Worm (Caenorhabditis elegans) whole organism, late embryonic: ENCODE data around the gene C24H11.1.

Experiments used
- C38D4.7 ChIP-seq: fragments of 200-800 bp; sonication (Bioruptor generic); optimal IDR thresholded peaks from 2 replicates; lab custom pipeline; 2018; ENCODE audit warnings: mild to moderate bottlenecking, missing genetic modification characterization, moderate library complexity, missing compliant biosample characterization
- F13H6.1 ChIP-seq: sonication (generic microtip); optimal IDR thresholded peaks from 2 replicates; lab custom pipeline; 2016; ENCODE audit warnings: missing genetic modification characterization, missing compliant biosample characterization
- K09A11.1 ChIP-seq: sonication (generic microtip); optimal IDR thresholded peaks from 2 replicates; lab custom pipeline; 2017; ENCODE audit warnings: antibody characterized with exemption, mild to moderate bottlenecking, missing genetic modification characterization, missing compliant biosample characterization; ENCODE audit not compliant: insufficient read depth
- ahr-1 ChIP-seq: sonication (generic microtip); optimal IDR thresholded peaks from 2 replicates; lab custom pipeline; 2016; ENCODE audit warnings: missing genetic modification characterization, missing compliant biosample characterization
- ceh-14 ChIP-seq: sonication (generic microtip); optimal IDR thresholded peaks from 2 replicates; lab custom pipeline; 2016; ENCODE audit warnings: missing genotype, missing genetic modification characterization, missing compliant biosample characterization
- ceh-18 ChIP-seq: sonication (generic microtip); optimal IDR thresholded peaks from 2 replicates; lab custom pipeline; 2016; ENCODE audit warnings: missing genetic modification characterization, missing compliant biosample characterization
- ceh-19 ChIP-seq: fragments of 200-800 bp; sonication (Bioruptor generic); optimal IDR thresholded peaks from 2 replicates; lab custom pipeline; 2018; ENCODE audit warnings: mild to moderate bottlenecking, missing genetic modification characterization, missing compliant biosample characterization
- ceh-2 ChIP-seq: sonication (generic microtip); optimal IDR thresholded peaks from 2 replicates; lab custom pipeline; 2016; ENCODE audit warnings: missing genotype, missing genetic modification characterization, missing compliant biosample characterization
- ceh-30 ChIP-seq: fragments of 150-350 bp; optimal IDR thresholded peaks from 2 replicates; lab custom pipeline; 2014; ENCODE audit warnings: missing biosample characterization, missing genetic modification characterization
- ceh-31 ChIP-seq: sonication (generic microtip); optimal IDR thresholded peaks from 2 replicates; lab custom pipeline; 2016; ENCODE audit warnings: missing genetic modification characterization, missing compliant biosample characterization
- ceh-48 ChIP-seq: sonication (generic microtip); optimal IDR thresholded peaks from 2 replicates; lab custom pipeline; 2016; ENCODE audit warnings: missing genetic modification characterization, inconsistent platforms, missing compliant biosample characterization
- ceh-6 ChIP-seq: fragments of 200-800 bp; sonication (Bioruptor generic); optimal IDR thresholded peaks from 2 replicates; lab custom pipeline; 2018; ENCODE audit warnings: mild to moderate bottlenecking, missing genetic modification characterization, missing compliant biosample characterization
- ceh-9 ChIP-seq: sonication (generic microtip); optimal IDR thresholded peaks from 2 replicates; lab custom pipeline; 2016; ENCODE audit warnings: mild to moderate bottlenecking, missing genetic modification characterization, inconsistent platforms, missing compliant biosample characterization
- che-1 ChIP-seq: sonication (generic microtip); optimal IDR thresholded peaks from 2 replicates; lab custom pipeline; 2016; ENCODE audit warnings: mild to moderate bottlenecking, missing genetic modification characterization, missing compliant biosample characterization
- dve-1 ChIP-seq: sonication (generic microtip); optimal IDR thresholded peaks from 2 replicates; lab custom pipeline; 2017; ENCODE audit warnings: antibody characterized with exemption, mild to moderate bottlenecking, missing genetic modification characterization, missing compliant biosample characterization
- elt-2 ChIP-seq: sonication (generic microtip); optimal IDR thresholded peaks from 2 replicates; lab custom pipeline; 2016; ENCODE audit warnings: missing genetic modification reagents, missing genetic modification characterization, missing compliant biosample characterization
- ets-4 ChIP-seq: sonication (generic microtip); optimal IDR thresholded peaks from 2 replicates; lab custom pipeline; 2016; ENCODE audit warnings: missing genetic modification characterization, missing compliant biosample characterization
- eyg-1 ChIP-seq: sonication (generic microtip); optimal IDR thresholded peaks from 2 replicates; lab custom pipeline; 2016; ENCODE audit warnings: missing genotype, missing genetic modification characterization, missing compliant biosample characterization
- fax-1 ChIP-seq: sonication (generic microtip); optimal IDR thresholded peaks from 2 replicates; lab custom pipeline; 2016; ENCODE audit warnings: missing genotype, missing genetic modification characterization, missing compliant biosample characterization
- fkh-10 ChIP-seq: fragments of 150-350 bp; optimal IDR thresholded peaks from 2 replicates; lab custom pipeline; 2014; ENCODE audit warnings: missing biosample characterization, missing genetic modification reagents, missing genetic modification characterization
- fkh-6 ChIP-seq: sonication (generic microtip); optimal IDR thresholded peaks from 2 replicates; lab custom pipeline; 2016; ENCODE audit warnings: missing genetic modification characterization, missing compliant biosample characterization
- hlh-13 ChIP-seq: fragments of 200-800 bp; sonication (Bioruptor generic); optimal IDR thresholded peaks from 2 replicates; lab custom pipeline; 2018; ENCODE audit warnings: mild to moderate bottlenecking, missing genetic modification characterization, missing compliant biosample characterization
- hlh-30 ChIP-seq: sonication (generic microtip); optimal IDR thresholded peaks from 2 replicates; lab custom pipeline; 2017; ENCODE audit warnings: antibody characterized with exemption, missing genetic modification characterization, missing compliant biosample characterization; ENCODE audit not compliant: insufficient read depth
- lim-6 ChIP-seq: sonication (generic microtip); optimal IDR thresholded peaks from 2 replicates; lab custom pipeline; 2016; ENCODE audit warnings: missing genetic modification characterization, missing compliant biosample characterization
- lin-11 ChIP-seq: fragments of 200-800 bp; sonication (Bioruptor generic); optimal IDR thresholded peaks from 2 replicates; lab custom pipeline; 2018; ENCODE audit warnings: mild to moderate bottlenecking, missing genetic modification characterization, missing compliant biosample characterization
- mec-3 ChIP-seq: sonication (generic microtip); optimal IDR thresholded peaks from 2 replicates; lab custom pipeline; 2016; ENCODE audit warnings: borderline replicate concordance, missing genetic modification characterization, missing compliant biosample characterization
- nfya-1 ChIP-seq: sonication (generic microtip); optimal IDR thresholded peaks from 2 replicates; lab custom pipeline; 2017; ENCODE audit warnings: missing genetic modification characterization, mild to moderate bottlenecking, missing compliant biosample characterization, antibody characterized with exemption, moderate library complexity
- nhr-232 ChIP-seq: sonication (generic microtip); optimal IDR thresholded peaks from 2 replicates; lab custom pipeline; 2016; ENCODE audit warnings: missing genetic modification characterization, missing compliant biosample characterization
- pag-3 ChIP-seq: sonication (generic microtip); optimal IDR thresholded peaks from 2 replicates; lab custom pipeline; 2016; ENCODE audit warnings: missing compliant biosample characterization, missing genetic modification characterization, borderline replicate concordance
- pat-9 ChIP-seq: fragments of 200-800 bp; sonication (Bioruptor generic); optimal IDR thresholded peaks from 2 replicates; lab custom pipeline; 2018; ENCODE audit warnings: mild to moderate bottlenecking, missing genetic modification characterization, moderate library complexity, missing compliant biosample characterization
- pax-1 ChIP-seq: fragments of 150-350 bp; optimal IDR thresholded peaks from 2 replicates; lab custom pipeline; 2014; ENCODE audit warnings: missing biosample characterization, missing genetic modification characterization
- pqm-1 ChIP-seq: sonication (generic microtip); optimal IDR thresholded peaks from 2 replicates; lab custom pipeline; 2016; ENCODE audit warnings: missing genetic modification characterization, missing compliant biosample characterization
- ref-2 ChIP-seq: sonication (generic microtip); optimal IDR thresholded peaks from 2 replicates; lab custom pipeline; 2016; ENCODE audit warnings: missing genetic modification characterization, missing compliant biosample characterization
- rnt-1 ChIP-seq: sonication (generic microtip); optimal IDR thresholded peaks from 2 replicates; lab custom pipeline; 2016; ENCODE audit warnings: missing genetic modification characterization, missing compliant biosample characterization
- sdc-2 ChIP-seq: sonication (generic microtip); optimal IDR thresholded peaks from 2 replicates; lab custom pipeline; 2016; ENCODE audit warnings: missing genotype, missing genetic modification characterization, missing compliant biosample characterization
- sox-4 ChIP-seq: sonication (generic microtip); optimal IDR thresholded peaks from 2 replicates; lab custom pipeline; 2017; ENCODE audit warnings: mild to moderate bottlenecking, missing genetic modification characterization, inconsistent platforms, missing compliant biosample characterization
- syd-9 ChIP-seq: sonication (generic microtip); optimal IDR thresholded peaks from 2 replicates; lab custom pipeline; 2016; ENCODE audit warnings: mild to moderate bottlenecking, missing genetic modification characterization, moderate library complexity, missing compliant biosample characterization
- tbx-2 ChIP-seq: sonication (generic microtip); optimal IDR thresholded peaks from 2 replicates; lab custom pipeline; 2016; ENCODE audit warnings: missing genetic modification characterization, missing compliant biosample characterization
- ttx-3 ChIP-seq: sonication (generic microtip); optimal IDR thresholded peaks from 2 replicates; lab custom pipeline; 2016; ENCODE audit warnings: missing genetic modification reagents, missing genetic modification characterization, missing compliant biosample characterization
- unc-3 ChIP-seq, 2 experiments: fragments of 200-800 bp in 1 of 2; sonication (Bioruptor generic) in 1 of 2; sonication (generic microtip) in 1 of 2; conservative IDR thresholded peaks in 1 of 2; optimal IDR thresholded peaks in 1 of 2; 2 replicates each; pipeline versions ENCODE4 v1.3.6 to Lab custom; 2016 to 2022; ENCODE audit warnings: missing compliant biosample characterization in 2 of 2, missing genetic modification characterization in 2 of 2, missing genetic modification reagents in 1 of 2
- unc-42 ChIP-seq: sonication (generic microtip); optimal IDR thresholded peaks from 2 replicates; lab custom pipeline; 2016; ENCODE audit warnings: missing genotype, missing genetic modification characterization, missing compliant biosample characterization
- unc-55 ChIP-seq: sonication (generic microtip); optimal IDR thresholded peaks from 2 replicates; lab custom pipeline; 2017; ENCODE audit warnings: missing biosample characterization, missing genetic modification reagents, missing genetic modification characterization
- ztf-16 ChIP-seq: sonication (generic microtip); optimal IDR thresholded peaks from 2 replicates; lab custom pipeline; 2017; ENCODE audit warnings: missing genetic modification characterization, missing compliant biosample characterization

C24H11.1 gene

DNA sequence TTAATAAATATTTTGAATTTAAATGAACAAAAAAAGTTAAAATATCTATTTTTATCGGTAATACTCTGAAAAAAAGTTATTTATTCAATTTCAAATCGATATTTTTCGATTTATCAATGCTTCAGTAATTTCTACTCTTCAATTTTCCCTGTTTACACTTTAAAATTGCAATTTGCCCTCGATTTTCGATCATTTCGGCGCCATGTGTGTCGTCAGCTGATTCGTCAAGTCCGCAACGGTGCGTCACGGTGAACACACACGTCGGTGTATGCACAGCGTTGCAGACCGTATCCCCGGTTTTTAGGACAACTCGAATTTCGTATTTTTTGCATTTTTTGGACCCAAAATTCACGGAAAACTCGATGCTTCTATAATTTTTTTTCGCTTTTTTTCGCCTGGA, 35.8 kb downstream of the C24H11.1 start, which contains the start of gene C18D11.3:
C18D11.3 (plus strand) TSS at position 189 of the 400 bp plus-strand sequence.
- no peak for TF ChIP-seq pag-3 (tag; lab: Kevin White, UChicago)
- TF ChIP-seq ceh-48 (tag; lab: Kevin White, UChicago) = peak; percentile 23
- TF ChIP-seq ahr-1 = no peak
- TF ChIP-seq ceh-2 (tag; lab: Kevin White, UChicago) = no peak
- peak; percentile 63 for TF ChIP-seq ceh-18
- TF ChIP-seq ceh-31 (tag; lab: Kevin White, UChicago) = peak; percentile 52
- TF ChIP-seq lin-11 (tag; lab: Kevin White, UChicago) = no peak
- TF ChIP-seq unc-42 = peak; percentile 15
- no peak for TF ChIP-seq fax-1 (tag; lab: Kevin White, UChicago)
- TF ChIP-seq fkh-6 = no peak
- TF ChIP-seq lim-6 (tag; lab: Kevin White, UChicago) = no peak
- TF ChIP-seq ceh-30 (tag; lab: Kevin White, UChicago) = peak; percentile 70
- TF ChIP-seq nhr-232 (tag; lab: Kevin White, UChicago) = no peak
- no peak for TF ChIP-seq eyg-1 (tag; lab: Kevin White, UChicago)
- TF ChIP-seq unc-55 (GFP tag; lab: Kevin White, UChicago) = peak; percentile 45
- TF ChIP-seq nfya-1 = peak; percentile 86
- no peak for TF ChIP-seq unc-3 (GFP tag; conservative IDR thresholded peaks at IDR 0.05; lab: Robert Waterston, UW)
- no peak for TF ChIP-seq unc-3 (tag; optimal IDR thresholded peaks at IDR 0.05; lab: Kevin White, UChicago)
- TF ChIP-seq ref-2 = no peak
- no peak for TF ChIP-seq sox-4 (tag; lab: Kevin White, UChicago)
- TF ChIP-seq ets-4 (tag; lab: Kevin White, UChicago) = no peak
- TF ChIP-seq tbx-2 = peak; percentile 77
- TF ChIP-seq C38D4.7 (GFP tag; lab: Kevin White, UChicago) = no peak
- TF ChIP-seq ceh-14 = no peak
- no peak for TF ChIP-seq ceh-9 (tag; lab: Kevin White, UChicago)
- peak; percentile 95 for TF ChIP-seq hlh-30
- TF ChIP-seq hlh-13 (GFP tag; lab: Kevin White, UChicago) = no peak
- no peak for TF ChIP-seq pax-1 (tag; lab: Kevin White, UChicago)
- peak; percentile 20 for TF ChIP-seq elt-2
- TF ChIP-seq K09A11.1 = no peak
- no peak for TF ChIP-seq che-1 (tag; lab: Kevin White, UChicago)
- TF ChIP-seq dve-1 (tag; lab: Kevin White, UChicago) = no peak
- TF ChIP-seq pat-9 (tag; lab: Kevin White, UChicago) = no peak

DNA sequence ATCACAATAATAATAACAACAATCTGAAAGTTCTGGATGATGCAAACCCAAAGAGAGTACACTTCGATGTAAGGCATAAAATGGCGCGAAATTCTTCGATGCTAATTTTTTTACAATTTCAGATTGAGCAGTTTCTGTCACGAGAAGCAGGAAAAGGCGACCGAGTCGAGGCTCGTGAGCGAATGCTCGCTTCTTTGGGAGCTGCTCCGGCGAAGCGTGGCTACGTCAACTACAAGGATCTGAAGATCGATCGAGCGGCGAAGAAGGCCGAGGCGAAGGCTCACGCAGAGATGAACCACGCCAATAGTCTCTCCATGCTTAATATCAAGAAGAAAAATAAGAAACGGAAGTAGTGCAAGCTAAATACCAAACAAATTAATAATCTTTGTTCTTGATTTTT, 36.6 kb downstream of the C24H11.1 start:
- TF ChIP-seq dve-1 (tag; lab: Kevin White, UChicago) (no peak), unc-3 (GFP tag; conservative IDR thresholded peaks at IDR 0.05; lab: Robert Waterston, UW) (no peak), unc-3 (tag; optimal IDR thresholded peaks at IDR 0.05; lab: Kevin White, UChicago) (no peak), fkh-10 (GFP tag; lab: Kevin White, UChicago) (no peak), pax-1 (tag; lab: Kevin White, UChicago) (no peak), ceh-31 (tag; lab: Kevin White, UChicago) (no peak), ceh-30 (tag; lab: Kevin White, UChicago) (no peak), mec-3 (no peak), ceh-6 (GFP tag; lab: Kevin White, UChicago) (no peak), ttx-3 (tag; lab: Kevin White, UChicago) (no peak), F13H6.1 (no peak), nhr-232 (tag; lab: Kevin White, UChicago) (no peak), ceh-2 (tag; lab: Kevin White, UChicago) (no peak), ztf-16 (tag; lab: Kevin White, UChicago) (no peak), hlh-30 (no peak), C38D4.7 (GFP tag; lab: Kevin White, UChicago) (no peak), ref-2 (no peak), hlh-13 (GFP tag; lab: Kevin White, UChicago) (no peak), tbx-2 (no peak)
- TF ChIP-seq, all 69 proteins: peak for 0

DNA sequence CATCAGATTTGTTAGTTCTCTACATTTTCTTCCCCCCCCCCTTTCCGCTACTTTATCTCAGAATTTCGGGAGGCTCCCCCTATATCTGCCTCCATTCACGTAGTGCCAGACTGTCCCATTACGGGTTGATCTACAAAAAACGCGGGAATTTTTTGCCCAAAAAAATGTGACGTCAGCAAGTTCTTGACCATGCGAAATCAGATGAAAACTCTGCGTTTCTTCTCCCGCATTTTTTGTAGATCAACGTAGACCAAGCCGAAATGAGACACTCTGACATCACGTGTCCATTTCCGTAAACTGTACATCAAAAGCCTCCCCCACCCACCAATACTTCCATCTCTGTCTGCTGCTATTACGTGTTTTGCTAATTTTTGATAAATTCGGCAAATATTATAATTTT, 37.1 kb downstream of the C24H11.1 start:
- no peak for TF ChIP-seq sdc-2 (tag; lab: Kevin White, UChicago)
- no peak for TF ChIP-seq ref-2
- no peak for TF ChIP-seq rnt-1 (tag; lab: Kevin White, UChicago)
- no peak for TF ChIP-seq K09A11.1
- TF ChIP-seq pag-3 (tag; lab: Kevin White, UChicago) = no peak
- no peak for TF ChIP-seq ceh-18
- no peak for TF ChIP-seq nfya-1
- TF ChIP-seq syd-9 (tag; lab: Kevin White, UChicago) = no peak
- TF ChIP-seq ceh-19 (GFP tag; lab: Kevin White, UChicago) = no peak
- TF ChIP-seq F13H6.1 = no peak
- TF ChIP-seq fkh-6 = no peak
- no peak for TF ChIP-seq mec-3
- no peak for TF ChIP-seq pqm-1 (tag; lab: Kevin White, UChicago)
- no peak for TF ChIP-seq pax-1 (tag; lab: Kevin White, UChicago)
